Worm (Caenorhabditis elegans): ENCODE measurements around the gene C25E10.11.

- no peak for TF ChIP-seq ets-7 (tag; optimal IDR thresholded peaks at IDR 0.05)
- peak; percentile 94 for TF ChIP-seq ama-1 (optimal IDR thresholded peaks at IDR 0.05)
- no peak; the same call in 1 of the 2 replicates for TF ChIP-seq flt-1 (GFP tag; IDR thresholded peaks at IDR 0.05)
- peak; percentile 54 for TF ChIP-seq hnd-1 (tag; optimal IDR thresholded peaks at IDR 0.05)
- no peak for TF ChIP-seq ceh-36 (tag; optimal IDR thresholded peaks at IDR 0.05)
- TF ChIP-seq pes-1 (GFP tag; IDR thresholded peaks at IDR 0.05) = 0 out of 2 replicates have a peak, but pooled peaks have one; percentile 39
- no peak for TF ChIP-seq ceh-13 (GFP tag; optimal IDR thresholded peaks at IDR 0.05)
- TF ChIP-seq hmbx-1 (tag; optimal IDR thresholded peaks at IDR 0.05) = no peak
- TF ChIP-seq F13C5.2 (tag; optimal IDR thresholded peaks at IDR 0.05) = no peak
- TF ChIP-seq tbx-11 (GFP tag; IDR thresholded peaks at IDR 0.05) = peak; percentile 27; the same call in 1 of the 2 replicates
These were observed 30.2 kb upstream of the C25E10.11 start for ce11 chrV:9088758-9089157.
